Worm (Caenorhabditis elegans) whole organism, L4/young adult: ENCODE results near the gene C24D10.5.

Source experiments
- W03F9.2 ChIP-seq: fragments of 150-350 bp; optimal IDR thresholded peaks from 2 replicates; lab custom pipeline; 2014; ENCODE audit warnings: missing biosample characterization, missing genetic modification characterization
- dao-5 ChIP-seq: sonication (generic microtip); optimal IDR thresholded peaks from 2 replicates; lab custom pipeline; 2016; ENCODE audit warnings: missing genotype, missing genetic modification characterization, moderate library complexity, missing compliant biosample characterization
- him-1 ChIP-seq: sonication (generic microtip); optimal IDR thresholded peaks from 2 replicates; lab custom pipeline; 2016; ENCODE audit warnings: missing genotype, missing genetic modification reagents, missing genetic modification characterization, missing compliant biosample characterization

Gene C24D10.5

DNA sequence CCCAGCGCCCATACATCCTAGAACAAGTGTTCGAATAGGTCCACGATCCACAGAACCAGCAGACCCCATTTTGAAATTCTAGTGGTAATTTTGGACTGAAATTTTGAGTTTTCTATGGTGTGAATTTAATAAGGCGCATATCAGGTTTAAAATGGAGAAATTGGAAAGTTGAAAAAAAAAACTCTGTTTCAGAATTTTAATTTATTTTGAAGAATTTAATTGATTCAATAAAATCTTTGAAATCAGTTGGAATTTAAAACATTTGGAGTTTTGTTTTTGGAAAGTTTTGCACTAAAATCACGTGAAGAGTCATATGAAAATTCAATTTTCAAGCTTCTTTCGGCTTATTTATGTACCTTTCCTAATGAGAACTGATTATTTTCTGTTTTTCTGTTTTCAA is 45.6 kb downstream of the C24D10.5 start, which contains the start of gene gpa-18:
Gene gpa-18, minus strand, starts transcription at position 101 of the 400 bp plus-strand sequence.
- TF ChIP-seq W03F9.2 (tag; lab: Kevin White, UChicago) (no peak), dao-5 (no peak), him-1 (no peak)

ce11 chrIV:5200813-5201212 is 50.9 kb downstream of the C24D10.5 start:
- no peak for TF ChIP-seq him-1
- no peak for TF ChIP-seq dao-5
- TF ChIP-seq W03F9.2 (tag; lab: Kevin White, UChicago), result no peak
